Fruit fly (Drosophila melanogaster) whole organism, embryonic: ENCODE measurements around the gene Adck5.

Experiments
- B-H1 ChIP-seq: fragments of 200-800 bp; sonication (Bioruptor generic); IDR thresholded peaks from 3 replicates; pipeline ENCODE4 v1.3.6; 2022; ENCODE audit warnings: missing biosample characterization, missing genetic modification characterization
- Bdp1 ChIP-seq: fragments of 200-800 bp; sonication (Bioruptor generic); optimal IDR thresholded peaks from 3 replicates; lab custom pipeline; 2016; ENCODE audit warnings: missing biosample characterization, missing genetic modification characterization
- C15 ChIP-seq: fragments of 200-800 bp; sonication (Bioruptor generic); IDR thresholded peaks from 3 replicates; pipeline ENCODE4 v1.3.6; 2022; ENCODE audit warnings: missing biosample characterization, missing genetic modification characterization
- CG10209 ChIP-seq: fragments of 200-800 bp; sonication (Bioruptor generic); optimal IDR thresholded peaks from 3 replicates; lab custom pipeline; 2017; ENCODE audit warnings: missing biosample characterization, mild to moderate bottlenecking, missing genetic modification characterization, missing genetic modification reagents
- CG10274 ChIP-seq: fragments of 200-800 bp; sonication (Bioruptor generic); optimal IDR thresholded peaks from 3 replicates; lab custom pipeline; 2017; ENCODE audit warnings: missing biosample characterization, mild to moderate bottlenecking, missing genetic modification characterization
- CG10431 ChIP-seq: fragments of 200-800 bp; sonication (Bioruptor generic); optimal IDR thresholded peaks from 3 replicates; lab custom pipeline; 2018; ENCODE audit warnings: missing biosample characterization, mild to moderate bottlenecking, missing genetic modification characterization
- CG13296 ChIP-seq: fragments of 200-800 bp; sonication (Bioruptor generic); optimal IDR thresholded peaks from 3 replicates; lab custom pipeline; 2018; ENCODE audit warnings: missing biosample characterization, mild to moderate bottlenecking, missing genetic modification characterization
- CG14441 ChIP-seq: fragments of 200-800 bp; sonication (Bioruptor generic); IDR thresholded peaks from 2 replicates; pipeline ENCODE4 v1.3.6; 2022; ENCODE audit warnings: missing biosample characterization, missing genetic modification characterization
- CG1602 ChIP-seq: fragments of 200-800 bp; sonication (Bioruptor generic); optimal IDR thresholded peaks from 3 replicates; lab custom pipeline; 2016; ENCODE audit warnings: missing biosample characterization, missing genetic modification characterization
- CG18262 ChIP-seq: fragments of 200-800 bp; optimal IDR thresholded peaks from 3 replicates; lab custom pipeline; 2019; ENCODE audit warnings: missing biosample characterization, mild to moderate bottlenecking, missing genetic modification characterization, moderate library complexity
- CG18619 ChIP-seq: fragments of 200-800 bp; sonication (Bioruptor generic); optimal IDR thresholded peaks from 3 replicates; lab custom pipeline; 2017; ENCODE audit warnings: missing biosample characterization, mild to moderate bottlenecking, missing genetic modification characterization
- CG2116 ChIP-seq: fragments of 200-800 bp; sonication (Bioruptor generic); optimal IDR thresholded peaks from 3 replicates; lab custom pipeline; 2018; ENCODE audit warnings: missing biosample characterization, mild to moderate bottlenecking, missing genetic modification characterization
- CG2712 ChIP-seq: fragments of 200-800 bp; optimal IDR thresholded peaks from 3 replicates; lab custom pipeline; 2019; ENCODE audit warnings: missing biosample characterization, mild to moderate bottlenecking, missing genetic modification characterization, moderate library complexity
- CG32767 ChIP-seq: fragments of 200-800 bp; sonication (Bioruptor generic); IDR thresholded peaks from 2 replicates; pipeline ENCODE4 v1.3.6; 2022; ENCODE audit warnings: missing biosample characterization, missing genetic modification characterization
- CG3847 ChIP-seq: fragments of 200-800 bp; sonication (Bioruptor generic); IDR thresholded peaks from 2 replicates; pipeline ENCODE4 v1.3.6; 2022; ENCODE audit warnings: missing biosample characterization, missing genetic modification characterization
- CG42726 ChIP-seq: fragments of 200-800 bp; sonication (Bioruptor generic); IDR thresholded peaks from 2 replicates; pipeline ENCODE4 v1.3.6; 2022; ENCODE audit warnings: missing biosample characterization, missing genetic modification characterization; ENCODE audit not compliant: partially characterized antibody
- CG5953 ChIP-seq: fragments of 200-800 bp; sonication (Bioruptor generic); IDR thresholded peaks from 2 replicates; pipeline ENCODE4 v1.3.6; 2022; ENCODE audit warnings: missing biosample characterization, missing genetic modification characterization
- CG6683 ChIP-seq: fragments of 200-800 bp; sonication (Bioruptor generic); optimal IDR thresholded peaks from 2 replicates; lab custom pipeline; 2017; ENCODE audit warnings: missing biosample characterization, mild to moderate bottlenecking, missing genetic modification characterization, missing genetic modification reagents
- CG6791 ChIP-seq: fragments of 200-800 bp; sonication (Bioruptor generic); IDR thresholded peaks from 3 replicates; pipeline ENCODE4 v1.3.6; 2022; ENCODE audit warnings: missing biosample characterization, missing genetic modification characterization; ENCODE audit not compliant: partially characterized antibody
- D19A ChIP-seq: fragments of 200-800 bp; optimal IDR thresholded peaks from 3 replicates; lab custom pipeline; 2019; ENCODE audit warnings: missing biosample characterization, mild to moderate bottlenecking, missing genetic modification characterization, moderate library complexity
- Dll ChIP-seq: fragments of 200-800 bp; sonication (Bioruptor generic); IDR thresholded peaks from 4 replicates; pipeline ENCODE4 v1.3.6; 2022; ENCODE audit warnings: missing biosample characterization, missing genetic modification characterization; ENCODE audit not compliant: partially characterized antibody
- Fer3 ChIP-seq: fragments of 200-800 bp; sonication (Bioruptor generic); optimal IDR thresholded peaks from 2 replicates; lab custom pipeline; 2018; ENCODE audit warnings: missing biosample characterization, mild to moderate bottlenecking, missing genetic modification characterization, moderate library complexity
- Gug ChIP-seq: fragments of 200-800 bp; sonication (Bioruptor generic); IDR thresholded peaks from 4 replicates; pipeline ENCODE4 v1.3.6; 2022; ENCODE audit warnings: missing biosample characterization, missing genetic modification characterization
- Med ChIP-seq: fragments of 200-800 bp; sonication (Bioruptor generic); peaks from one replicate; lab custom pipeline; 2016; ENCODE audit warnings: missing biosample characterization, missing genetic modification characterization, mild to moderate bottlenecking, inconsistent platforms, moderate library complexity
- Mrtf ChIP-seq: fragments of 200-800 bp; sonication (Bioruptor generic); IDR thresholded peaks from 3 replicates; pipeline ENCODE4 v1.3.6; 2022; ENCODE audit warnings: missing biosample characterization, missing genetic modification characterization
- NFAT ChIP-seq: fragments of 200-800 bp; sonication (Bioruptor generic); IDR thresholded peaks from 2 replicates; pipeline ENCODE4 v1.3.6; 2022; ENCODE audit warnings: missing biosample characterization, missing genetic modification characterization
- PHDP ChIP-seq: fragments of 200-800 bp; sonication (Bioruptor generic); optimal IDR thresholded peaks from 3 replicates; lab custom pipeline; 2018; ENCODE audit warnings: missing biosample characterization, mild to moderate bottlenecking, missing genetic modification characterization, moderate library complexity
- YL-1 ChIP-seq: fragments of 200-800 bp; sonication (Bioruptor generic); optimal IDR thresholded peaks from 3 replicates; lab custom pipeline; 2017; ENCODE audit warnings: missing biosample characterization, mild to moderate bottlenecking, missing genetic modification characterization
- amos ChIP-seq: fragments of 200-800 bp; sonication (Bioruptor generic); IDR thresholded peaks from 2 replicates; pipeline ENCODE4 v1.3.6; 2022; ENCODE audit warnings: missing biosample characterization, missing genetic modification characterization; ENCODE audit not compliant: partially characterized antibody
- ash1 ChIP-seq: fragments of 200-800 bp; sonication (Bioruptor generic); optimal IDR thresholded peaks from 2 replicates; lab custom pipeline; 2018; ENCODE audit warnings: missing biosample characterization, mild to moderate bottlenecking, missing genetic modification characterization
- bowl ChIP-seq: fragments of 200-800 bp; sonication (Bioruptor generic); IDR thresholded peaks from 2 replicates; pipeline ENCODE4 v1.3.6; 2022; ENCODE audit warnings: missing biosample characterization, missing genetic modification characterization
- chm ChIP-seq: fragments of 200-800 bp; sonication (Bioruptor generic); IDR thresholded peaks from 2 replicates; pipeline ENCODE4 v1.3.6; 2022; ENCODE audit warnings: missing biosample characterization, missing genetic modification characterization
- her ChIP-seq: fragments of 200-800 bp; sonication (Bioruptor generic); optimal IDR thresholded peaks from 2 replicates; lab custom pipeline; 2016; ENCODE audit warnings: missing biosample characterization, missing genetic modification characterization
- kah ChIP-seq: fragments of 200-800 bp; sonication (Bioruptor generic); optimal IDR thresholded peaks from 2 replicates; lab custom pipeline; 2018; ENCODE audit warnings: missing biosample characterization, mild to moderate bottlenecking, missing genetic modification characterization
- nmo ChIP-seq: fragments of 200-800 bp; sonication (Bioruptor generic); optimal IDR thresholded peaks from 2 replicates; lab custom pipeline; 2018; ENCODE audit warnings: missing biosample characterization, mild to moderate bottlenecking, missing genetic modification characterization, moderate library complexity
- odd ChIP-seq: fragments of 200-800 bp; sonication (Bioruptor generic); optimal IDR thresholded peaks from 2 replicates; lab custom pipeline; 2017; ENCODE audit warnings: missing biosample characterization, mild to moderate bottlenecking, missing genetic modification characterization
- peb ChIP-seq: fragments of 200-800 bp; sonication (Bioruptor generic); IDR thresholded peaks from 2 replicates; pipeline ENCODE4 v1.3.6; 2022; ENCODE audit warnings: missing biosample characterization, missing genetic modification characterization
- pho ChIP-seq: fragments of 200-800 bp; sonication (Bioruptor generic); optimal IDR thresholded peaks from 2 replicates; lab custom pipeline; 2016; ENCODE audit warnings: missing biosample characterization, missing genetic modification characterization
- psq ChIP-seq: fragments of 200-800 bp; sonication (Bioruptor generic); optimal IDR thresholded peaks from 2 replicates; lab custom pipeline; 2017; ENCODE audit warnings: missing biosample characterization, missing genetic modification characterization
- ranshi ChIP-seq: fragments of 200-800 bp; sonication (Bioruptor generic); IDR thresholded peaks from 2 replicates; pipeline ENCODE4 v1.3.6; 2022; ENCODE audit warnings: missing biosample characterization, missing genetic modification characterization
- sisA ChIP-seq: fragments of 200-800 bp; sonication (Bioruptor generic); IDR thresholded peaks from 2 replicates; pipeline ENCODE4 v1.3.6; 2022; ENCODE audit warnings: missing biosample characterization, missing genetic modification characterization
- ssp ChIP-seq: fragments of 200-800 bp; sonication (Bioruptor generic); IDR thresholded peaks from 2 replicates; pipeline ENCODE4 v1.3.6; 2022; ENCODE audit warnings: missing biosample characterization, missing genetic modification characterization
- unpg ChIP-seq: fragments of 200-800 bp; sonication (Bioruptor generic); optimal IDR thresholded peaks from 3 replicates; lab custom pipeline; 2018; ENCODE audit warnings: missing biosample characterization, mild to moderate bottlenecking, missing genetic modification characterization, moderate library complexity
- vnd ChIP-seq: fragments of 200-800 bp; sonication (Bioruptor generic); IDR thresholded peaks from 3 replicates; pipeline ENCODE4 v1.3.6; 2022; ENCODE audit warnings: missing biosample characterization, missing genetic modification characterization; ENCODE audit not compliant: partially characterized antibody
- z ChIP-seq: fragments of 200-800 bp; sonication (Bioruptor generic); IDR thresholded peaks from 3 replicates; pipeline ENCODE4 v1.3.6; 2022; ENCODE audit warnings: missing biosample characterization, missing genetic modification characterization

Adck5 gene

DNA sequence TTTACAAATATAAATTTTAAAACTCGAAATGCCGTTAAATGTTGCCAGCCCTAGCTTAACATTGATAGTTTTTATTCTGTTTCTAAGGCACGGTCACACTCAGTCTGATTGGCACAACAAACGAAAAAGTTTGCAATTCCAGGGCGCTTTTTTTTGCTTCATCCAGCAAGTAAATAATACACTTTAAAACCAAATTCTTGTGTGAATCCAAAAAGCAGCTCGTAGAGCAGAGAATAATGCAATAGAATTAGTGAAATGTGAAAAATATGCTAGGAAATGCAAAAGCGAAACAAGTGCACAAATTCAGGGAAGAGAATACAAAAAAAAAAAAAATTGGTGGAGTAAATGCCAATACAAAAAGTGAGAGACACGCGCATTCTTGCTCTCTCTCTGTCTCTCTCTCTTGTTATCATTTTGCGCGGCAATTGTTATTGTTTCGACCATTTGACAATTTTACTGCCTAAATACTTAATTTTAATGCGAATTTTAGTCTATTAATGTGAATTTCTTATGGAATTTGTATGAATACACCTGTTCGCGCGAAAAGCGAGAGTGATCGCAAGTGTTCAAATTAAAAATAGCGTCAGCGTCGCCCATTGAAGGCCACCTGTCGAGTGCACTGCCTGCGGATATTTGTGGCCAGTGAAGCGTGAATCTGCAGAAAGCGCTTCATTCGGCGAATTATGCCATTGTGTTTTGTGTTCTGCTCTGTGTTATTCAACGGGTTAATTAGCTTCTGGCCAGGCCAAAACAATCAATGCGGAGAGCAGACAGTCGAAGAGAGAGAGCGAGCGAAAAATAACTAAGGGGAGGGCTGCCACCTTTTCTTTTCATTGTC, 45.0 kb downstream of the Adck5 start, which contains the start of gene CG42671 (continued):
- TF ChIP-seq bowl (GFP tag; lab: Robert Waterston, UW): no peak
- TF ChIP-seq CG2116: no peak
- peak; percentile 7 for TF ChIP-seq unpg
- TF ChIP-seq chm (GFP tag; lab: Robert Waterston, UW): no peak
- peak; percentile 7 for TF ChIP-seq YL-1 (GFP tag; lab: Kevin White, UChicago)
- TF ChIP-seq kah (GFP tag; lab: Kevin White, UChicago): peak; percentile 96
- no peak for TF ChIP-seq NFAT (GFP tag; lab: Robert Waterston, UW)
- TF ChIP-seq Med: peak; percentile 38

DNA sequence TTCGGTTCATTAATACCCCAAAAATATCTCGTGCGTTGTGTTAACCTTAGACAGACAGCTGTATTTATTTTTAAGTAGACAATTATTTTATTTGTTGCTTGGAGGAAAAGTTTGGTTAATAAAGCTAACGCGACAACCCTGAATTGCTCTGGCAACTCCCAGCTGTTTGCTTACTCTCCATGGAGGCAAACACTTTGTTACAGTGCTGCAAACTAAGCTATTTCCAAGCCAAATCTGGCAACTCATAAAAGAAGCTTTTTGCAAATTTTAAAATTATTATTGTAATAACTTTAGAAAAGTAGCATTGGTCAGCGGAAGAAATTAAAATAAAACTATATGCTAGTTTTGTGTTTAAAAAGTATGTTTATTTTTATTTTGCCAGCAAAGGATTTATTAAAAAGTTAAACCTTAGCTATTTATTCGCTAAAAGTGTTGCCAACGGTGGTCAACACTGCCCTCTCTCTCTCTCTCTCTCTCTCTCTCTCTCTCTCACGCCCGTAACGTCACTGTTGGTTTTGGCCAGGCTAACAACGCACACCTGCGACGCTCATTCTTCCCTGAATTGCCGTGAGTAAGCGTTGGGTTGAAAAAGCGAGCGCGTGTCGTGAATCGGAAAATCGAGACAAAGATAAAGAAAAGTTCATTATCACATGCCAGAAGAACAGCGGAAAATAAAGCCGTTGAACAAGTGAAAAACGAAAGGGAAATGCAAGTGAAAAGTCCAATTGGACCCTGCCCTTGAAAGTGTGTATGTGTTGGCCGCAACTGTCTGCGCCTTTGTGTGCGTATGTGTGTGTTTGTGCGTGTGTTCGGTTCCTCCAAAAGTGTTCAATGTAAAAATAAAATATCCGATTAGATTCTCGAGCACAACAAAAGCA, 45.9 kb downstream of the Adck5 start:
- TF ChIP-seq ash1 (GFP tag; lab: Kevin White, UChicago): peak; percentile 75
- peak; percentile 95 for TF ChIP-seq CG14441 (GFP tag; lab: Robert Waterston, UW)
- peak; percentile 67 for TF ChIP-seq CG10274 (GFP tag; lab: Kevin White, UChicago)
- peak; percentile 90; the same call in 2 of the 3 replicates for TF ChIP-seq C15
- TF ChIP-seq CG10431 (GFP tag; lab: Kevin White, UChicago): peak; percentile 56
- peak; percentile 85 for TF ChIP-seq CG18619
- peak; percentile 88 for TF ChIP-seq peb (GFP tag; lab: Robert Waterston, UW)
- TF ChIP-seq pho (GFP tag; lab: Kevin White, UChicago): peak; percentile 93
- peak; percentile 83 for TF ChIP-seq CG32767
- TF ChIP-seq Fer3 (tag; lab: Kevin White, UChicago): peak; percentile 90
- TF ChIP-seq amos: peak; percentile 23; the same call in 1 of the 2 replicates
- peak; percentile 84 for TF ChIP-seq CG18262 (tag; lab: Kevin White, UChicago)
- TF ChIP-seq Mrtf (GFP tag; lab: Robert Waterston, UW): peak; percentile 95
- peak; percentile 52; the same call in 3 of the 4 replicates for TF ChIP-seq Dll
- peak; percentile 88 for TF ChIP-seq her (GFP tag; lab: Kevin White, UChicago)
- peak; percentile 81 for TF ChIP-seq CG13296 (GFP tag; lab: Kevin White, UChicago)
- TF ChIP-seq Bdp1: peak; percentile 69
- TF ChIP-seq CG6791 (GFP tag; lab: Robert Waterston, UW): no peak
- peak; percentile 52 for TF ChIP-seq CG6683 (GFP tag; lab: Kevin White, UChicago)
- TF ChIP-seq ssp: peak; percentile 78
- peak; percentile 89 for TF ChIP-seq B-H1 (GFP tag; lab: Robert Waterston, UW)
- TF ChIP-seq CG5953 (GFP tag; lab: Robert Waterston, UW): peak; percentile 90
- peak; percentile 94 for TF ChIP-seq ranshi (GFP tag; lab: Robert Waterston, UW)
- TF ChIP-seq CG1602 (GFP tag; lab: Kevin White, UChicago): peak; percentile 75
- TF ChIP-seq PHDP (tag; lab: Kevin White, UChicago): peak; percentile 88
- peak; percentile 73 for TF ChIP-seq z (GFP tag; lab: Robert Waterston, UW)
- no peak for TF ChIP-seq vnd (GFP tag; lab: Robert Waterston, UW)
- TF ChIP-seq CG2712 (tag; lab: Kevin White, UChicago): peak; percentile 89
- peak; percentile 89 for TF ChIP-seq CG10209
- peak; percentile 67 for TF ChIP-seq D19A
- TF ChIP-seq nmo (GFP tag; lab: Kevin White, UChicago): peak; percentile 58
- peak; percentile 52 for TF ChIP-seq psq (GFP tag; lab: Kevin White, UChicago)
- peak; percentile 81 for TF ChIP-seq odd
- peak; percentile 99 for TF ChIP-seq Med
- TF ChIP-seq NFAT (GFP tag; lab: Robert Waterston, UW): peak; percentile 94
- TF ChIP-seq Gug (GFP tag; lab: Robert Waterston, UW): peak; percentile 88
- TF ChIP-seq CG3847 (GFP tag; lab: Robert Waterston, UW): peak; percentile 87
- peak; percentile 88 for TF ChIP-seq sisA
- 0 out of 2 replicates have a peak, but pooled peaks have one; percentile 4 for TF ChIP-seq CG42726 (GFP tag; lab: Robert Waterston, UW)
